Worm (Caenorhabditis elegans) whole organism, L4/young adult: Measurements from ENCODE around the gene srz-105.

Source experiments
- dao-5 ChIP-seq: sonication (generic microtip); optimal IDR thresholded peaks from 2 replicates; lab custom pipeline; 2016; ENCODE audit warnings: missing genotype, missing genetic modification characterization, moderate library complexity, missing compliant biosample characterization
- him-1 ChIP-seq: sonication (generic microtip); optimal IDR thresholded peaks from 2 replicates; lab custom pipeline; 2016; ENCODE audit warnings: missing genotype, missing genetic modification reagents, missing genetic modification characterization, missing compliant biosample characterization

- TF ChIP-seq dao-5 (tag; lab: Kevin White, UChicago), result no peak
- TF ChIP-seq him-1 (tag; lab: Kevin White, UChicago), result no peak
These were observed 12.0 kb downstream of the srz-105 start, which contains the start of gene C35D6.13 for ce11 chrIV:16336721-16337120.
